Worm (Caenorhabditis elegans) whole organism, mixed stage, embryonic: ENCODE results near the gene mboa-1.

Experiments used
- M03D4.4 ChIP-seq: sonication (generic microtip); optimal IDR thresholded peaks from 2 replicates; lab custom pipeline; 2017; ENCODE audit warnings: mild to moderate bottlenecking, missing genetic modification characterization, missing compliant biosample characterization
- bed-3 ChIP-seq: fragments of 200-800 bp; sonication (Bioruptor generic); optimal IDR thresholded peaks from 3 replicates; lab custom pipeline; 2018; ENCODE audit warnings: mild to moderate bottlenecking, missing genetic modification characterization, moderate library complexity, missing compliant biosample characterization
- blmp-1 ChIP-seq: fragments of 150-350 bp; optimal IDR thresholded peaks from 2 replicates; lab custom pipeline; 2014; ENCODE audit warnings: missing biosample characterization, missing genetic modification characterization
- ceh-39 ChIP-seq: fragments of 150-350 bp; optimal IDR thresholded peaks from 2 replicates; lab custom pipeline; 2014; ENCODE audit warnings: missing biosample characterization, missing genetic modification characterization
- ceh-43 ChIP-seq: fragments of 200-800 bp; sonication (Bioruptor generic); optimal IDR thresholded peaks from 2 replicates; lab custom pipeline; 2018; ENCODE audit warnings: mild to moderate bottlenecking, missing genetic modification characterization, moderate library complexity, missing compliant biosample characterization
- ceh-83 ChIP-seq: fragments of 200-800 bp; sonication (Bioruptor generic); optimal IDR thresholded peaks from 2 replicates; lab custom pipeline; 2018; ENCODE audit warnings: mild to moderate bottlenecking, missing genetic modification characterization, missing compliant biosample characterization
- ces-1 ChIP-seq: fragments of 150-350 bp; optimal IDR thresholded peaks from 2 replicates; lab custom pipeline; 2014; ENCODE audit warnings: missing biosample characterization, missing genetic modification reagents, missing genetic modification characterization
- cnd-1 ChIP-seq: fragments of 200-800 bp; sonication (Bioruptor generic); optimal IDR thresholded peaks from 2 replicates; lab custom pipeline; 2018; ENCODE audit warnings: mild to moderate bottlenecking, missing genetic modification characterization, missing compliant biosample characterization
- elt-1 ChIP-seq: sonication (generic microtip); optimal IDR thresholded peaks from 2 replicates; lab custom pipeline; 2017; ENCODE audit warnings: missing genetic modification characterization, mild to moderate bottlenecking, missing compliant biosample characterization, antibody characterized with exemption, moderate library complexity, borderline replicate concordance; ENCODE audit not compliant: insufficient read depth
- elt-3 ChIP-seq: fragments of 150-350 bp; optimal IDR thresholded peaks from 2 replicates; lab custom pipeline; 2014; ENCODE audit warnings: missing biosample characterization, missing genetic modification characterization
- flh-1 ChIP-seq: fragments of 200-800 bp; sonication (Bioruptor generic); optimal IDR thresholded peaks from 2 replicates; lab custom pipeline; 2018; ENCODE audit warnings: mild to moderate bottlenecking, missing genetic modification characterization, moderate library complexity, missing compliant biosample characterization
- ham-2 ChIP-seq: fragments of 200-800 bp; sonication (Bioruptor generic); optimal IDR thresholded peaks from 2 replicates; lab custom pipeline; 2018; ENCODE audit warnings: mild to moderate bottlenecking, missing genetic modification characterization, missing compliant biosample characterization
- hlh-1 ChIP-seq: fragments of 150-350 bp; optimal IDR thresholded peaks from 2 replicates; lab custom pipeline; 2014; ENCODE audit warnings: missing biosample characterization, missing genetic modification reagents, missing genetic modification characterization
- lin-13 ChIP-seq: fragments of 150-350 bp; optimal IDR thresholded peaks from 2 replicates; lab custom pipeline; 2014; ENCODE audit warnings: missing biosample characterization, missing genetic modification characterization
- lin-32 ChIP-seq: fragments of 200-800 bp; sonication (Bioruptor generic); optimal IDR thresholded peaks from 2 replicates; lab custom pipeline; 2018; ENCODE audit warnings: mild to moderate bottlenecking, missing genetic modification characterization, missing compliant biosample characterization
- mep-1 ChIP-seq: fragments of 150-350 bp; optimal IDR thresholded peaks from 2 replicates; lab custom pipeline; 2017; ENCODE audit warnings: missing biosample characterization, missing genetic modification reagents, missing genetic modification characterization, inconsistent platforms
- nhr-12 ChIP-seq: fragments of 150-350 bp; optimal IDR thresholded peaks from 2 replicates; lab custom pipeline; 2014; ENCODE audit warnings: missing biosample characterization, missing genetic modification characterization
- nhr-2 ChIP-seq: fragments of 150-350 bp; optimal IDR thresholded peaks from 2 replicates; lab custom pipeline; 2014; ENCODE audit warnings: missing biosample characterization, missing genetic modification characterization
- nhr-237 ChIP-seq: fragments of 150-350 bp; optimal IDR thresholded peaks from 2 replicates; lab custom pipeline; 2014; ENCODE audit warnings: missing biosample characterization, missing genetic modification characterization
- nhr-76 ChIP-seq: sonication (generic microtip); optimal IDR thresholded peaks from 2 replicates; lab custom pipeline; 2017; ENCODE audit warnings: missing biosample characterization, missing genetic modification characterization
- pha-4 ChIP-seq: fragments of 150-350 bp; optimal IDR thresholded peaks from 2 replicates; lab custom pipeline; 2018; ENCODE audit warnings: missing biosample characterization, missing genetic modification reagents, missing genetic modification characterization
- sem-2 ChIP-seq: fragments of 200-800 bp; sonication (Bioruptor generic); optimal IDR thresholded peaks from 2 replicates; lab custom pipeline; 2018; ENCODE audit warnings: mild to moderate bottlenecking, missing genetic modification characterization, missing compliant biosample characterization
- snpc-4 ChIP-seq: fragments of 150-350 bp; optimal IDR thresholded peaks from 2 replicates; lab custom pipeline; 2014; ENCODE audit warnings: missing biosample characterization, missing genetic modification characterization
- sptf-1 ChIP-seq: sonication (generic microtip); optimal IDR thresholded peaks from 2 replicates; lab custom pipeline; 2017; ENCODE audit warnings: mild to moderate bottlenecking, missing genetic modification characterization, moderate library complexity, missing compliant biosample characterization
- tbx-8 ChIP-seq: fragments of 200-800 bp; sonication (Bioruptor generic); optimal IDR thresholded peaks from 2 replicates; lab custom pipeline; 2018; ENCODE audit warnings: mild to moderate bottlenecking, missing genetic modification characterization, moderate library complexity, missing compliant biosample characterization
- unc-120 ChIP-seq: sonication (generic microtip); optimal IDR thresholded peaks from 2 replicates; lab custom pipeline; 2017; ENCODE audit warnings: missing genetic modification characterization, missing compliant biosample characterization; ENCODE audit not compliant: poor library complexity, severe bottlenecking
- unc-39 ChIP-seq: fragments of 150-350 bp; optimal IDR thresholded peaks from 2 replicates; lab custom pipeline; 2014; ENCODE audit warnings: missing biosample characterization, missing genetic modification characterization
- unc-62 ChIP-seq: fragments of 150-350 bp; optimal IDR thresholded peaks from 2 replicates; lab custom pipeline; 2014; ENCODE audit warnings: missing biosample characterization, missing genetic modification reagents, missing genetic modification characterization
- zip-8 ChIP-seq: fragments of 150-350 bp; optimal IDR thresholded peaks from 2 replicates; lab custom pipeline; 2014; ENCODE audit warnings: missing biosample characterization, missing genetic modification characterization
- ztf-11 ChIP-seq: fragments of 150-350 bp; optimal IDR thresholded peaks from 2 replicates; lab custom pipeline; 2014; ENCODE audit warnings: missing biosample characterization, missing genetic modification characterization

Gene mboa-1

DNA sequence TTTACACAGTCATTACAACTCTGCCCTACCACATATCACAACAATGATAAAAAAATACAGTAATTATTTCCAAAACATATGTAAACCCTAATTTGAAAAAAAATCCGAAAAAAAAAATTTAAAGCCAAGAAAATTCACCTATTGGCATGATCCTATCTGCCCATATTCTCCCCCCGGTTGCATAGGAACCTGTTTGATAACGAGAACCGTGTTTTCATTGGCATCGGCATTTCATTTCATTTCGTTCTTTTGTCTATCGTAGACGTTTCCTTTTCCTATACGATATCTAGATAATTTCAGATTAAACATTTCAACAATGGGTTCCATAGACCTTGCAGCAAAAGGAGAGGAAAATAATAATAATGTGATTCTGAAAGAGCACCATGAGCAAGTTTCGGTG lies at the start of gene mboa-1:
Gene mboa-1, plus strand, starts transcription at position 301 of the 400 bp plus-strand sequence.
- TF ChIP-seq snpc-4 (tag; lab: Kevin White, UChicago), result no peak
- TF ChIP-seq unc-62 (GFP tag; lab: Kevin White, UChicago), result no peak
- no peak for TF ChIP-seq bed-3 (GFP tag; lab: Kevin White, UChicago)
- no peak for TF ChIP-seq unc-120 (tag; lab: Kevin White, UChicago)
- no peak for TF ChIP-seq elt-3
- TF ChIP-seq ceh-39 (tag; lab: Kevin White, UChicago), result no peak
- no peak for TF ChIP-seq lin-32 (GFP tag; lab: Kevin White, UChicago)
- TF ChIP-seq hlh-1 (tag; lab: Kevin White, UChicago), result no peak
- TF ChIP-seq blmp-1 (tag; lab: Kevin White, UChicago), result no peak
- no peak for TF ChIP-seq nhr-76 (tag; lab: Kevin White, UChicago)
- TF ChIP-seq M03D4.4 (tag; lab: Kevin White, UChicago), result no peak
- TF ChIP-seq cnd-1, result no peak
- TF ChIP-seq sem-2, result no peak
- TF ChIP-seq tbx-8 (GFP tag; lab: Kevin White, UChicago), result no peak
- no peak for TF ChIP-seq ceh-83 (GFP tag; lab: Kevin White, UChicago)
- TF ChIP-seq zip-8, result no peak

- TF ChIP-seq ces-1 (GFP tag; lab: Kevin White, UChicago) (no peak), mep-1 (tag; lab: Kevin White, UChicago) (no peak), elt-1 (no peak), flh-1 (GFP tag; lab: Kevin White, UChicago) (no peak)
Measured at ce11 chrX:15982630-15983029, 48.0 kb upstream of the mboa-1 start, which contains the start of gene C09G1.2. C09G1.2 (minus strand) TSS chrX:15982730.

DNA sequence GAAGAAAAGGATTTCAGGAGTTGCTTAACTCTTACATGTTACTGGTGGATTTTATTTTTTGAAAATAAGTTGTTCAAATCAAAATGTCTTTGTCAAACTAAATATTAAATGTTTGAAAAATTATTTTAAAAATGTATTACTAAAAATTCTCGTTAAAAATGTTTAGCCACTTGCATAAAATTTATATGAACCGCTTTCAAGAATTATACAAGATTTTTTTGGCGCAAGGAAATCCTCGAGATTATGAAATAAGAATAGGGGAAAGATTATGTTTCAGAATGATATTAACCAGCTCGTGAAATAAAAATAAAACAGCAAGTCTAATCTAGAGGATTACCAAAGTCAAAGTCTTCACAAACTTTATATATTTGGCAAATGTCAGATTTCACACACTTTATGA lies 47.3 kb upstream of the mboa-1 start:
- TF ChIP-seq ceh-43 (GFP tag; lab: Kevin White, UChicago), result no peak
- TF ChIP-seq nhr-2 (tag; lab: Kevin White, UChicago), result no peak
- TF ChIP-seq ham-2 (GFP tag; lab: Kevin White, UChicago), result no peak
- no peak for TF ChIP-seq nhr-237 (tag; lab: Kevin White, UChicago)
- no peak for TF ChIP-seq mep-1 (tag; lab: Kevin White, UChicago)
- no peak for TF ChIP-seq unc-120 (tag; lab: Kevin White, UChicago)
- TF ChIP-seq elt-1, result no peak
- no peak for TF ChIP-seq snpc-4 (tag; lab: Kevin White, UChicago)
- no peak for TF ChIP-seq flh-1 (GFP tag; lab: Kevin White, UChicago)

- TF ChIP-seq sptf-1 (no peak), elt-3 (no peak), ces-1 (GFP tag; lab: Kevin White, UChicago) (no peak), nhr-12 (tag; lab: Kevin White, UChicago) (no peak), ztf-11 (no peak), zip-8 (peak; percentile 97)
Measured at ce11 chrX:15988577-15988976, 42.0 kb upstream of the mboa-1 start.

DNA sequence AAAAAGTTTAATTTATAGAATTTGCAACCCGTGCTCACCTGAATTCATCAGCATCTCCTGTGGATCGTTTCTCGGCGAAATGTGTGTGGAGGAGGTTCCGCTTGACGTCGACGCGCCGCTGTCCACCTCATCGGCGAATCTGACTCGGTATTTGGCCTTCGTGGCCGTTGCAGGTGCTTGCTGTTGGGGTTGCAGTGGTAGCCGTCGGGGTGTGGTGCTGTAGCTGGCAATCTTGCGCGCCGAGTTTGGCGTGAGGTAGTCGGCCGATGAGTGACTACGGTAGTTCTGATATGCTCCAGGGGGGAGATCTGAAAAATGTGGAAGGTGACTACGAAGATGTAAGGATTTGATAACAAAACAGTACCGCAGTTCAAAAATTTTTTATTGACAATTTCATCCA lies 37.8 kb upstream of the mboa-1 start:
- TF ChIP-seq hlh-1 (tag; lab: Kevin White, UChicago) (no peak), unc-120 (tag; lab: Kevin White, UChicago) (no peak), flh-1 (GFP tag; lab: Kevin White, UChicago) (no peak), elt-1 (no peak), blmp-1 (tag; lab: Kevin White, UChicago) (no peak), unc-39 (no peak), pha-4 (tag; lab: Kevin White, UChicago) (no peak), sptf-1 (no peak), unc-62 (GFP tag; lab: Kevin White, UChicago) (no peak), lin-13 (no peak), elt-3 (no peak), tbx-8 (GFP tag; lab: Kevin White, UChicago) (no peak), ceh-43 (GFP tag; lab: Kevin White, UChicago) (no peak), ceh-83 (GFP tag; lab: Kevin White, UChicago) (no peak), ceh-39 (tag; lab: Kevin White, UChicago) (no peak), cnd-1 (no peak), ham-2 (GFP tag; lab: Kevin White, UChicago) (no peak), zip-8 (no peak)
